Fruit fly (Drosophila melanogaster) whole organism, pupa: ENCODE measurements around the gene EAChm.

Experiments
- CG32121 ChIP-seq: fragments of 200-800 bp; sonication (Bioruptor generic); IDR thresholded peaks from 2 replicates; pipeline ENCODE4 v1.3.6; 2022; ENCODE audit warnings: missing biosample characterization, missing genetic modification characterization
- CG34367 ChIP-seq: fragments of 200-800 bp; sonication (Bioruptor generic); optimal IDR thresholded peaks from 2 replicates; lab custom pipeline; 2018; ENCODE audit warnings: missing biosample characterization, mild to moderate bottlenecking, missing genetic modification characterization
- CG8159 ChIP-seq: fragments of 200-800 bp; sonication (Bioruptor generic); optimal IDR thresholded peaks from 3 replicates; lab custom pipeline; 2018; ENCODE audit warnings: missing biosample characterization, mild to moderate bottlenecking, missing genetic modification characterization, moderate library complexity
- EcR ChIP-seq: fragments of 200-800 bp; sonication (Bioruptor generic); optimal IDR thresholded peaks from 3 replicates; lab custom pipeline; 2019; ENCODE audit warnings: missing biosample characterization, missing genetic modification characterization, mild to moderate bottlenecking, moderate library complexity, missing genetic modification reagents
- fd96Ca ChIP-seq: fragments of 200-800 bp; sonication (Bioruptor generic); IDR thresholded peaks from 3 replicates; pipeline ENCODE4 v1.3.6; 2022; ENCODE audit warnings: missing biosample characterization, missing genetic modification characterization
- rn ChIP-seq: fragments of 200-800 bp; sonication (Bioruptor generic); IDR thresholded peaks from 2 replicates; pipeline ENCODE4 v1.3.6; 2022; ENCODE audit warnings: missing biosample characterization, missing genetic modification characterization

DNA sequence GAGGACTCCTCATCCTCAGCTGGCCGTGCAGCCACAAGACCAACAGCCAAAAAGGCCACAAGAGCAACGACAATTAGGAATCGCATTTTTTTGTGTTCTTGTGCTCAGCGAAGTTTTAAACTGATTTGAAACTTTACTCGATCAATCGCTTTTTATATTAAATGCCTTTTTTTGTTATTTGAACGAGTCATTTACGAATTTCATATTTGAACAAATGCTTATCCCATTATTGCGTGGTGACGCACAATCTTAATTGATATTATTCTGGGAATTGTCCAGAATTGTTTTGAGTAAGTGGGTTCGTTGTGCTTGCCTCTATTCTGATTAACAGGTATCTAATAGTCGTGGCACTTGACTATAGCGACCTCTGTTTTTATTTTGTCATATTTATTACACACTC is 2.2 kb upstream of the EAChm start, which contains the start of gene CG13461:
- TF ChIP-seq fd96Ca (GFP tag; lab: Robert Waterston, UW) (no peak), CG32121 (GFP tag; lab: Robert Waterston, UW) (no peak), CG34367 (tag; lab: Kevin White, UChicago) (no peak), EcR (no peak), CG8159 (no peak), rn (GFP tag; lab: Robert Waterston, UW) (no peak)
